Fruit fly (Drosophila melanogaster) whole organism, wandering third instar larva: ENCODE data around the gene CG33177.

Source experiments
- Abd-B ChIP-seq: fragments of >200 bp; optimal IDR thresholded peaks from 2 replicates; lab custom pipeline; 2017; ENCODE audit warnings: missing biosample characterization, missing genetic modification characterization
- CG32264 ChIP-seq: fragments of 200-800 bp; sonication (Bioruptor generic); optimal IDR thresholded peaks from 2 replicates; lab custom pipeline; 2016; ENCODE audit warnings: missing biosample characterization, missing genetic modification characterization
- Dfd ChIP-seq: fragments of >200 bp; optimal IDR thresholded peaks from 2 replicates; lab custom pipeline; 2017; ENCODE audit warnings: missing biosample characterization, missing genetic modification characterization
- Dif ChIP-seq: fragments of 200-275, 200-300 bp; sonication (Bioruptor generic); optimal IDR thresholded peaks from 2 replicates; lab custom pipeline; 2018; ENCODE audit warnings: missing biosample characterization, missing genetic modification characterization; ENCODE audit not compliant: partially characterized antibody
- GATAd ChIP-seq: sonication (Bioruptor generic); optimal IDR thresholded peaks from 2 replicates; lab custom pipeline; 2016; ENCODE audit warnings: missing biosample characterization, missing genetic modification characterization
- Hnf4 ChIP-seq: fragments of 200-800 bp; sonication (Bioruptor generic); optimal IDR thresholded peaks from 2 replicates; lab custom pipeline; 2016; ENCODE audit warnings: missing biosample characterization, mild to moderate bottlenecking, missing genetic modification characterization
- Hr83 ChIP-seq: fragments of 200-300 bp; sonication (Bioruptor generic); optimal IDR thresholded peaks from 2 replicates; lab custom pipeline; 2016; ENCODE audit warnings: missing biosample characterization, mild to moderate bottlenecking, missing genetic modification characterization, moderate library complexity; ENCODE audit not compliant: poor library complexity, severe bottlenecking
- Jra ChIP-seq: sonication (Bioruptor generic); optimal IDR thresholded peaks from 2 replicates; lab custom pipeline; 2016; ENCODE audit warnings: missing biosample characterization, missing genetic modification characterization
- Mio ChIP-seq: sonication (Bioruptor generic); optimal IDR thresholded peaks from 2 replicates; lab custom pipeline; 2016; ENCODE audit warnings: missing biosample characterization, missing genetic modification characterization
- Myc ChIP-seq: fragments of >200 bp; optimal IDR thresholded peaks from 2 replicates; lab custom pipeline; 2017
- OdsH ChIP-seq: fragments of 200-800 bp; sonication (Bioruptor generic); optimal IDR thresholded peaks from 2 replicates; lab custom pipeline; 2016; ENCODE audit warnings: missing biosample characterization, mild to moderate bottlenecking, missing genetic modification characterization
- Sp1 ChIP-seq: fragments of 200-800 bp; sonication (Bioruptor generic); optimal IDR thresholded peaks from 3 replicates; lab custom pipeline; 2019; ENCODE audit warnings: missing biosample characterization, mild to moderate bottlenecking, missing genetic modification characterization, moderate library complexity
- Vsx2 ChIP-seq: fragments of 200-300, 225-300 bp; sonication (Bioruptor generic); optimal IDR thresholded peaks from 2 replicates; lab custom pipeline; 2018; ENCODE audit warnings: missing biosample characterization, missing genetic modification characterization; ENCODE audit not compliant: partially characterized antibody
- br ChIP-seq: fragments of 200-800 bp; sonication (Bioruptor generic); optimal IDR thresholded peaks from 2 replicates; lab custom pipeline; 2016; ENCODE audit warnings: missing biosample characterization, missing genetic modification characterization
- dl ChIP-seq, 2 experiments: fragments of 175-275, 200-275 bp in 1 of 2; fragments of 200-275 bp in 1 of 2; sonication (Bioruptor generic); optimal IDR thresholded peaks; lab custom pipeline; 2018; ENCODE audit warnings: mild to moderate bottlenecking in 2 of 2, missing biosample characterization in 2 of 2, missing genetic modification characterization in 2 of 2, moderate library complexity in 2 of 2; ENCODE audit not compliant: partially characterized antibody in 2 of 2, insufficient read depth in 1 of 2
- dsf ChIP-seq: sonication (Bioruptor generic); optimal IDR thresholded peaks from 2 replicates; lab custom pipeline; 2016; ENCODE audit warnings: missing biosample characterization, missing genetic modification characterization, borderline replicate concordance
- ey ChIP-seq: fragments of 200-800 bp; sonication (Bioruptor generic); optimal IDR thresholded peaks from 2 replicates; lab custom pipeline; 2016; ENCODE audit warnings: missing biosample characterization, missing genetic modification characterization
- fru ChIP-seq: fragments of 200-800 bp; sonication (Bioruptor generic); optimal IDR thresholded peaks from 3 replicates; lab custom pipeline; 2016; ENCODE audit warnings: missing biosample characterization, mild to moderate bottlenecking, missing genetic modification characterization
- lola ChIP-seq: fragments of >200 bp; optimal IDR thresholded peaks from 2 replicates; lab custom pipeline; 2017; ENCODE audit warnings: missing biosample characterization, missing genetic modification characterization
- pan ChIP-seq: fragments of >200 bp; optimal IDR thresholded peaks from 2 replicates; lab custom pipeline; 2017
- sage ChIP-seq: fragments of 200-800 bp; sonication (Bioruptor generic); optimal IDR thresholded peaks from 2 replicates; lab custom pipeline; 2016; ENCODE audit warnings: missing biosample characterization, mild to moderate bottlenecking, missing genetic modification characterization
- tai ChIP-seq: sonication (Bioruptor generic); optimal IDR thresholded peaks from 2 replicates; lab custom pipeline; 2016; ENCODE audit warnings: missing biosample characterization, missing genetic modification characterization
- usp ChIP-seq: fragments of >200 bp; optimal IDR thresholded peaks from 2 replicates; lab custom pipeline; 2017; ENCODE audit warnings: missing biosample characterization, missing genetic modification characterization
- woc ChIP-seq: sonication (Bioruptor generic); optimal IDR thresholded peaks from 2 replicates; lab custom pipeline; 2016; ENCODE audit warnings: missing biosample characterization, mild to moderate bottlenecking, missing genetic modification characterization

Gene CG33177

dm6 chrX:15125496-15125895 lies 44.3 kb downstream of the CG33177 start, which contains the start of gene drd:
drd (plus strand) TSS chrX:15125753.
- no peak for TF ChIP-seq usp
- TF ChIP-seq Myc = no peak
- TF ChIP-seq fru (GFP tag; lab: Kevin White, UChicago) = no peak
- no peak for TF ChIP-seq sage (GFP tag; lab: Kevin White, UChicago)
- TF ChIP-seq Hr83 = no peak
- no peak for TF ChIP-seq lola (GFP tag; lab: Kevin White, UChicago)
- TF ChIP-seq GATAd (GFP tag; lab: Kevin White, UChicago) = no peak
- no peak for TF ChIP-seq Mio (GFP tag; lab: Kevin White, UChicago)
- no peak for TF ChIP-seq dsf (GFP tag; lab: Kevin White, UChicago)
- no peak for TF ChIP-seq Jra (GFP tag; lab: Kevin White, UChicago)
- no peak for TF ChIP-seq Sp1 (GFP tag; lab: Kevin White, UChicago)
- TF ChIP-seq dl (GFP tag; optimal IDR thresholded peaks at IDR 0.05; lab: Kevin White, UChicago; ENCODE audit: insufficient read depth in 1 of 2, partially characterized antibody in 2 of 2) = no peak
- TF ChIP-seq tai = no peak
- TF ChIP-seq OdsH (GFP tag; lab: Kevin White, UChicago) = no peak
- no peak for TF ChIP-seq Hnf4

- TF ChIP-seq sage (GFP tag; lab: Kevin White, UChicago) (no peak), pan (lab: Kevin White, UChicago) (no peak), br (GFP tag; lab: Kevin White, UChicago) (no peak), woc (no peak), Dif (no peak), CG32264 (GFP tag; lab: Kevin White, UChicago) (no peak), Abd-B (GFP tag; lab: Kevin White, UChicago) (no peak), Vsx2 (GFP tag; lab: Kevin White, UChicago) (no peak), tai (no peak), ey (GFP tag; lab: Kevin White, UChicago) (no peak), dl (GFP tag; optimal IDR thresholded peaks at IDR 0.05; lab: Kevin White, UChicago; ENCODE audit: insufficient read depth in 1 of 2, partially characterized antibody in 2 of 2) (no peak), Dfd (GFP tag; lab: Kevin White, UChicago) (no peak)
These were observed 46.9 kb downstream of the CG33177 start for dm6 chrX:15127880-15128644.
